Fruit fly (Drosophila melanogaster): ENCODE measurements around the gene 2mit.

DNA sequence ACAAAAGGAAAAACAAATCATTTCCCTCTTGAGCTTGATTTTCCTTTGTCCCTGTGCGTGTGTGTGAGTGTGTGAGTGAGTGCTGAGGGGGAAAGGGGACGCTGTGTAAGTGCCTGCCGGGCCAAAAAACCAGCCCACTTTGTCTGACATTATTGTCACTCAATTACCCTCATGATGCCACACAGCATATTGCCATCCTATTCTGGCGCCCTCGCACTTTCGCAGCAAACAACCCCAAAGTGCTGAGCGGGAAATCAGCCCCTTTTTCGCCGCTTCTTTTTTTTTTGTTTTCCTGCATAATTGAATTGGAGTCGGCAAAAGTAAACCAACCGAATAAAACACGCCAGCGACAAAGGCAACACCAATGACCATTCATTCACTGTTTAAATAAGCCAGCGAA is 79.8 kb downstream of the 2mit start:
- no peak for TF ChIP-seq CG15601 (tag; optimal IDR thresholded peaks at IDR 0.05)
- no peak for TF ChIP-seq Mad (GFP tag; optimal IDR thresholded peaks at IDR 0.05)
- no peak for TF ChIP-seq Hey (tag; optimal IDR thresholded peaks at IDR 0.05)
- TF ChIP-seq eyg (GFP tag; optimal IDR thresholded peaks at IDR 0.05) = no peak
- no peak for TF ChIP-seq Kr (GFP tag; optimal IDR thresholded peaks at IDR 0.05)
- TF ChIP-seq ken (GFP tag; IDR thresholded peaks at IDR 0.05) = no peak
- TF ChIP-seq CG9215 (GFP tag; IDR thresholded peaks at IDR 0.05) = no peak
- TF ChIP-seq Oli (tag; optimal IDR thresholded peaks at IDR 0.05) = no peak
- no peak for TF ChIP-seq gsb-n (tag; optimal IDR thresholded peaks at IDR 0.05)
- TF ChIP-seq CoRest (tag; optimal IDR thresholded peaks at IDR 0.05) = no peak
- TF ChIP-seq CG12155 (GFP tag; optimal IDR thresholded peaks at IDR 0.05) = no peak
- TF ChIP-seq CG7963 (GFP tag; IDR thresholded peaks at IDR 0.05; ENCODE audit: partially characterized antibody) = no peak
- no peak for TF ChIP-seq nom (GFP tag; optimal IDR thresholded peaks at IDR 0.05)
- no peak for TF ChIP-seq CG34224 (GFP tag; IDR thresholded peaks at IDR 0.05; ENCODE audit: partially characterized antibody)

All from whole organism, embryonic.